Worm (Caenorhabditis elegans): Measurements from ENCODE around the gene T28D6.4.

Gene T28D6.4

ce11 chrIII:11397499-11397898 is 37.2 kb downstream of the T28D6.4 start, which contains the start of gene Y47D3B.3:
Gene Y47D3B.3 (plus strand): TSS chrIII:11397799.
- TF ChIP-seq aly-2 (tag; optimal IDR thresholded peaks at IDR 0.05) (no peak), blmp-1 (tag; optimal IDR thresholded peaks at IDR 0.05) (peak; percentile 34), egl-13 (tag; optimal IDR thresholded peaks at IDR 0.05) (no peak), dpl-1 (GFP tag; optimal IDR thresholded peaks at IDR 0.05) (no peak), sox-4 (tag; optimal IDR thresholded peaks at IDR 0.05) (no peak), zag-1 (tag; optimal IDR thresholded peaks at IDR 0.05) (no peak), sptf-1 (tag; optimal IDR thresholded peaks at IDR 0.05) (no peak)

- TF ChIP-seq fos-1 (tag; optimal IDR thresholded peaks at IDR 0.05), result no peak
- no peak for TF ChIP-seq sptf-1 (tag; optimal IDR thresholded peaks at IDR 0.05)
- no peak for TF ChIP-seq unc-86 (tag; optimal IDR thresholded peaks at IDR 0.05)
- no peak for TF ChIP-seq isw-1 (GFP tag; IDR thresholded peaks at IDR 0.05)
- no peak for TF ChIP-seq lin-39 (tag; optimal IDR thresholded peaks at IDR 0.05)
- no peak for TF ChIP-seq unc-98 (GFP tag; IDR thresholded peaks at IDR 0.05)
Measured at ce11 chrIII:11402717-11403116, 42.5 kb downstream of the T28D6.4 start, which contains the start of gene Y47D3B.12. Gene Y47D3B.12 (plus strand): TSS chrIII:11403017.

ce11 chrIII:11405049-11405448 is 44.8 kb downstream of the T28D6.4 start, which contains the start of gene Y47D3B.4:
Gene Y47D3B.4 (plus strand): TSS chrIII:11405349.
- TF ChIP-seq blmp-1 (tag; optimal IDR thresholded peaks at IDR 0.05) (peak; percentile 19), snu-23 (GFP tag; optimal IDR thresholded peaks at IDR 0.05) (no peak), efl-1 (optimal IDR thresholded peaks at IDR 0.05) (no peak), efl-1 (GFP tag; optimal IDR thresholded peaks at IDR 0.05 in 1 of 2) (peak in 1 of 2 experiments; percentile 55)

- TF ChIP-seq ztf-4 (tag; optimal IDR thresholded peaks at IDR 0.05) (no peak), nhr-76 (tag; optimal IDR thresholded peaks at IDR 0.05) (no peak), sox-4 (tag; optimal IDR thresholded peaks at IDR 0.05) (no peak)
Measured at ce11 chrIII:11410378-11410777, 50.1 kb downstream of the T28D6.4 start, which contains the start of gene twk-31. Gene twk-31 (plus strand): TSS chrIII:11410678.

Data from whole organism, L1 larva.